Worm (Caenorhabditis elegans): Measurements from ENCODE around the gene pqn-25.

DNA sequence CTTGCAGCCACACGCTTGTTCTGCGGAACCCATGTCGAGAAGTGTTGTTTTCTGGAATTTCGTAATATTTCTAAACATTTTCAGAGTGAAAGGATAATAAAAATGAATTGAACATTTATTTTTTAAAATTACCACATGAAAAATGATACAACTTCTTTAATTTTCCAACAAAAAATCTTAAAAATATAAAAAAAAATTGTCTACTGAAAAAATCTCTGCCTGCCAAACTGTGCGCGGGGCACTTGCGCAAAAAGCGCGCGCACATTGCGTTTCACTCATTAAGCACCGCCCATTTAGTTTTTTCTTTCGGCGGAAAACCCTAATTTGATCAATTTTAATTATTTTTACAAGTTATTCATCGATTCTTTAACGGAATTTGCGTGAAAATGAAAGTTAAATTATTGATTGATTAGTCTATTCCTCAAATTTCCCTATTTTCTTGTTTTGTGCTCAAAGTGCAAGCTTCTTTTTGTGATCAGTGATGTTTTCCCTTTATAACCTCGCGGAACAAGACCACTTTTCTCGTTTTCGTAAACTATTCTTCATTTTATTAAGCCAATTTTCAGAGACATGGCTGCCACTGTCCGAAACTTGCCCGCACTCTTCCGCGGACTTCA lies 42.6 kb upstream of the pqn-25 start, which contains the start of the genes nmad-1 and hach-1:
- TF ChIP-seq hmg-4 (GFP tag; optimal IDR thresholded peaks at IDR 0.05): peak; percentile 89
- TF ChIP-seq ama-1 (optimal IDR thresholded peaks at IDR 0.05): no peak
- TF ChIP-seq flt-1 (GFP tag; IDR thresholded peaks at IDR 0.05): peak; percentile 86
